Fruit fly (Drosophila melanogaster): Measurements from ENCODE around the gene cocoon.

cocoon gene

DNA sequence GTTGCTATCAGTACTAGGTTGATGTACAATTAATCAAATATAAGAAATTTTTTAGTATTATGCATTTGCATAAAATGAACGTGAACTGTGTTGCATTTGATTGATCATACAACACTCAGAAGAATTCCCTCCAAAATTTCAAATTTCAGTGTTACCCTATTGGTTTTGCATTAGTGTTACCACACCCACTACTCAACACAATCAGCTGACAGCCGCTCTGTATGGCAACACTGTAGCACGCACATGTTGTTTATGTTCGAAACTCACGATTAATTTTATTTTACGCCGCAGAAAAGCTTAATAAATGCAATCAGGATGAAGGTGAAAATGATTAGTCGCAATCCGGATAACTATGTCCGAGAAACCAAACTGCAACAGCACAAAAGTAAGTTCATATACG is 24.8 kb upstream of the cocoon start, which contains the start of gene CG7275 (continued):
- TF ChIP-seq CG2712 (tag; optimal IDR thresholded peaks at IDR 0.05) (peak; percentile 2), Lhr (GFP tag; optimal IDR thresholded peaks at IDR 0.05) (peak; percentile 42), row (GFP tag; IDR thresholded peaks at IDR 0.05) (peak; percentile 16; the same call in 1 of the 3 replicates), vfl (GFP tag; optimal IDR thresholded peaks at IDR 0.05) (no peak), nerfin-2 (GFP tag; IDR thresholded peaks at IDR 0.05; ENCODE audit: partially characterized antibody) (peak; percentile 23; the same call in 1 of the 2 replicates), sug (tag; optimal IDR thresholded peaks at IDR 0.05) (peak; percentile 18), gfzf (GFP tag; optimal IDR thresholded peaks at IDR 0.05) (peak; percentile 26), CG16813 (GFP tag; IDR thresholded peaks at IDR 0.05; ENCODE audit: partially characterized antibody) (peak; percentile 37; the same call in 2 of the 3 replicates), CG13424 (tag; optimal IDR thresholded peaks at IDR 0.05) (peak; percentile 33), CG2116 (GFP tag; optimal IDR thresholded peaks at IDR 0.05) (peak; percentile 40), nau (GFP tag; optimal IDR thresholded peaks at IDR 0.05) (peak; percentile 7), Max (GFP tag; optimal IDR thresholded peaks at IDR 0.05) (peak; percentile 86), amos (GFP tag; IDR thresholded peaks at IDR 0.05; ENCODE audit: partially characterized antibody) (peak; percentile 55; the same call in 1 of the 2 replicates), Nf-YA (GFP tag; IDR thresholded peaks at IDR 0.05) (no peak), Ets65A (GFP tag) (no peak), az2 (GFP tag; optimal IDR thresholded peaks at IDR 0.05) (no peak), Bgb (GFP tag; IDR thresholded peaks at IDR 0.05; ENCODE audit: partially characterized antibody) (peak; percentile 74), CG7928 (GFP tag; optimal IDR thresholded peaks at IDR 0.05) (no peak), hbn (GFP tag; IDR thresholded peaks at IDR 0.05; ENCODE audit: partially characterized antibody) (peak; percentile 30; the same call in 1 of the 2 replicates), Atf3 (GFP tag; optimal IDR thresholded peaks at IDR 0.05) (no peak), BEAF-32 (GFP tag; optimal IDR thresholded peaks at IDR 0.05) (peak; percentile 55), CG18262 (tag; optimal IDR thresholded peaks at IDR 0.05) (no peak), MESR4 (GFP tag; optimal IDR thresholded peaks at IDR 0.05) (peak; percentile 54), Mrtf (GFP tag; IDR thresholded peaks at IDR 0.05) (no peak), CG18011 (GFP tag; optimal IDR thresholded peaks at IDR 0.05) (peak; percentile 67), CG13624 (GFP tag; optimal IDR thresholded peaks at IDR 0.05) (peak; percentile 55), fd64A (GFP tag; optimal IDR thresholded peaks at IDR 0.05) (no peak), klu (GFP tag; IDR thresholded peaks at IDR 0.05) (no peak), sqz (GFP tag; optimal IDR thresholded peaks at IDR 0.05) (no peak), CG4707 (GFP tag; optimal IDR thresholded peaks at IDR 0.05) (no peak), ara (GFP tag; IDR thresholded peaks at IDR 0.05) (no peak), cg (GFP tag; optimal IDR thresholded peaks at IDR 0.05) (no peak), Scr (GFP tag; IDR thresholded peaks at IDR 0.05; ENCODE audit: partially characterized antibody) (0 out of 2 replicates have a peak, but pooled peaks have one; percentile 24), CG42726 (GFP tag; IDR thresholded peaks at IDR 0.05; ENCODE audit: partially characterized antibody) (0 out of 2 replicates have a peak, but pooled peaks have one; percentile 28), Taf1 (GFP tag; IDR thresholded peaks at IDR 0.05) (no peak), CG7745 (tag; optimal IDR thresholded peaks at IDR 0.05) (no peak), CG34224 (GFP tag; IDR thresholded peaks at IDR 0.05; ENCODE audit: partially characterized antibody) (peak; percentile 54), CG15601 (tag; optimal IDR thresholded peaks at IDR 0.05) (peak; percentile 48), dm (GFP tag; optimal IDR thresholded peaks at IDR 0.05) (peak; percentile 95), nmo (GFP tag; optimal IDR thresholded peaks at IDR 0.05) (peak; percentile 39), CG3281 (GFP tag; optimal IDR thresholded peaks at IDR 0.05) (peak; percentile 28), psq (GFP tag; optimal IDR thresholded peaks at IDR 0.05) (no peak), CG9797 (GFP tag; optimal IDR thresholded peaks at IDR 0.05) (peak; percentile 9), Rx (GFP tag; IDR thresholded peaks at IDR 0.05) (no peak), CG12391 (tag; optimal IDR thresholded peaks at IDR 0.05) (peak; percentile 5), Dref (GFP tag; IDR thresholded peaks at IDR 0.05) (peak; percentile 43; the same call in 1 of the 2 replicates), bigmax (GFP tag; optimal IDR thresholded peaks at IDR 0.05) (peak; percentile 28), HLH4C (GFP tag; IDR thresholded peaks at IDR 0.05; ENCODE audit: partially characterized antibody) (0 out of 3 replicates have a peak, but pooled peaks have one; percentile 48), mirr (GFP tag; optimal IDR thresholded peaks at IDR 0.05) (peak; percentile 34)
